Fruit fly (Drosophila melanogaster) whole organism, embryonic: ENCODE measurements around the gene tai.

Experiments
- Adf1 ChIP-seq: fragments of 200-800 bp; sonication (Bioruptor generic); IDR thresholded peaks from 2 replicates; pipeline ENCODE4 v1.3.6; 2022; ENCODE audit warnings: missing biosample characterization, missing genetic modification characterization
- Atf6 ChIP-seq: fragments of 200-800 bp; sonication (Bioruptor generic); IDR thresholded peaks from 2 replicates; pipeline ENCODE4 v1.3.6; 2022; ENCODE audit warnings: missing biosample characterization, missing genetic modification characterization
- C15 ChIP-seq: fragments of 200-800 bp; sonication (Bioruptor generic); IDR thresholded peaks from 3 replicates; pipeline ENCODE4 v1.3.6; 2022; ENCODE audit warnings: missing biosample characterization, missing genetic modification characterization
- CG10147 ChIP-seq: fragments of 200-800 bp; sonication (Bioruptor generic); optimal IDR thresholded peaks from 2 replicates; lab custom pipeline; 2019; ENCODE audit warnings: missing biosample characterization, mild to moderate bottlenecking, missing genetic modification characterization, moderate library complexity
- CG10321 ChIP-seq: fragments of 200-800 bp; sonication (Bioruptor generic); IDR thresholded peaks from 2 replicates; pipeline ENCODE4 v1.3.6; 2022; ENCODE audit warnings: missing biosample characterization, missing genetic modification characterization
- CG11456 ChIP-seq: fragments of 200-800 bp; sonication (Bioruptor generic); IDR thresholded peaks from 3 replicates; pipeline ENCODE4 v1.3.6; 2022; ENCODE audit warnings: missing biosample characterization, missing genetic modification characterization
- CG12155 ChIP-seq: fragments of 200-800 bp; sonication (Bioruptor generic); optimal IDR thresholded peaks from 3 replicates; lab custom pipeline; 2016; ENCODE audit warnings: missing biosample characterization, missing genetic modification characterization
- CG12769 ChIP-seq: fragments of 200-800 bp; sonication (Bioruptor generic); optimal IDR thresholded peaks from 2 replicates; lab custom pipeline; 2019; ENCODE audit warnings: missing biosample characterization, mild to moderate bottlenecking, missing genetic modification characterization, moderate library complexity
- CG13775 ChIP-seq: fragments of 200-800 bp; sonication (Bioruptor generic); optimal IDR thresholded peaks from 3 replicates; lab custom pipeline; 2017; ENCODE audit warnings: missing biosample characterization, mild to moderate bottlenecking, missing genetic modification characterization
- CG14014 ChIP-seq: fragments of 200-800 bp; sonication (Bioruptor generic); IDR thresholded peaks from 2 replicates; pipeline ENCODE4 v1.3.6; 2022; ENCODE audit warnings: missing biosample characterization, missing genetic modification characterization
- CG15011 ChIP-seq: fragments of 200-800 bp; sonication (Bioruptor generic); optimal IDR thresholded peaks from 3 replicates; lab custom pipeline; 2018; ENCODE audit warnings: missing biosample characterization, mild to moderate bottlenecking, missing genetic modification characterization
- CG17385 ChIP-seq: fragments of 200-800 bp; sonication (Bioruptor generic); optimal IDR thresholded peaks from 3 replicates; lab custom pipeline; 2018; ENCODE audit warnings: missing biosample characterization, mild to moderate bottlenecking, missing genetic modification characterization
- CG17568 ChIP-seq: fragments of 200-800 bp; sonication (Bioruptor generic); optimal IDR thresholded peaks from 2 replicates; lab custom pipeline; 2018; ENCODE audit warnings: missing biosample characterization, mild to moderate bottlenecking, missing genetic modification characterization, moderate library complexity
- CG18476 ChIP-seq: fragments of 200-800 bp; sonication (Bioruptor generic); optimal IDR thresholded peaks from 2 replicates; lab custom pipeline; 2016; ENCODE audit warnings: missing biosample characterization, mild to moderate bottlenecking, missing genetic modification characterization
- CG2199 ChIP-seq: fragments of 200-800 bp; sonication (Bioruptor generic); IDR thresholded peaks from 3 replicates; pipeline ENCODE4 v1.3.6; 2022; ENCODE audit warnings: missing biosample characterization, missing genetic modification characterization
- CG2875 ChIP-seq: fragments of 200-800 bp; sonication (Bioruptor generic); optimal IDR thresholded peaks from 2 replicates; lab custom pipeline; 2017; ENCODE audit warnings: missing biosample characterization, mild to moderate bottlenecking, missing genetic modification characterization, missing genetic modification reagents
- CG32767 ChIP-seq: fragments of 200-800 bp; sonication (Bioruptor generic); IDR thresholded peaks from 2 replicates; pipeline ENCODE4 v1.3.6; 2022; ENCODE audit warnings: missing biosample characterization, missing genetic modification characterization
- CG34376 ChIP-seq: fragments of 200-800 bp; sonication (Bioruptor generic); optimal IDR thresholded peaks from 2 replicates; lab custom pipeline; 2018; ENCODE audit warnings: missing biosample characterization, mild to moderate bottlenecking, missing genetic modification characterization
- CG7963 ChIP-seq: fragments of 200-800 bp; sonication (Bioruptor generic); IDR thresholded peaks from 3 replicates; pipeline ENCODE4 v1.3.6; 2022; ENCODE audit warnings: missing biosample characterization, missing genetic modification characterization; ENCODE audit not compliant: partially characterized antibody
- CG8765 ChIP-seq: fragments of 200-800 bp; sonication (Bioruptor generic); IDR thresholded peaks from 2 replicates; pipeline ENCODE4 v1.3.6; 2022; ENCODE audit warnings: missing biosample characterization, missing genetic modification characterization
- CG9876 ChIP-seq: fragments of 200-800 bp; sonication (Bioruptor generic); optimal IDR thresholded peaks from 2 replicates; lab custom pipeline; 2016; ENCODE audit warnings: missing biosample characterization, missing genetic modification characterization
- CHES-1-like ChIP-seq: fragments of 200-800 bp; sonication (Bioruptor generic); optimal IDR thresholded peaks from 2 replicates; lab custom pipeline; 2016; ENCODE audit warnings: missing biosample characterization, missing genetic modification characterization
- Dad ChIP-seq: fragments of 200-800 bp; sonication (Bioruptor generic); optimal IDR thresholded peaks from 3 replicates; lab custom pipeline; 2016; ENCODE audit warnings: missing biosample characterization, missing genetic modification characterization
- Ets65A ChIP-seq: fragments of 200-800 bp; sonication (Bioruptor generic); peaks from one replicate; lab custom pipeline; 2016; ENCODE audit warnings: missing biosample characterization, missing genetic modification characterization
- HLH54F ChIP-seq: fragments of 200-800 bp; sonication (Bioruptor generic); optimal IDR thresholded peaks from 3 replicates; lab custom pipeline; 2016; ENCODE audit warnings: missing biosample characterization, missing genetic modification characterization
- Hand ChIP-seq: fragments of 200-800 bp; sonication (Bioruptor generic); optimal IDR thresholded peaks from 2 replicates; lab custom pipeline; 2017; ENCODE audit warnings: mild to moderate bottlenecking, missing biosample characterization, missing genetic modification reagents, missing genetic modification characterization
- HmgZ ChIP-seq: fragments of 200-800 bp; sonication (Bioruptor generic); optimal IDR thresholded peaks from 2 replicates; lab custom pipeline; 2018; ENCODE audit warnings: missing biosample characterization, mild to moderate bottlenecking, missing genetic modification characterization
- Lim3 ChIP-seq: fragments of 200-800 bp; sonication (Bioruptor generic); IDR thresholded peaks from 2 replicates; pipeline ENCODE4 v1.3.6; 2022; ENCODE audit warnings: missing biosample characterization, missing genetic modification characterization
- Mad ChIP-seq: fragments of 200-800 bp; sonication (Bioruptor generic); optimal IDR thresholded peaks from 2 replicates; lab custom pipeline; 2016; ENCODE audit warnings: missing biosample characterization, missing genetic modification characterization
- Oli ChIP-seq: fragments of 200-800 bp; sonication (Bioruptor generic); optimal IDR thresholded peaks from 2 replicates; lab custom pipeline; 2018; ENCODE audit warnings: missing biosample characterization, mild to moderate bottlenecking, missing genetic modification characterization, moderate library complexity
- PHDP ChIP-seq: fragments of 200-800 bp; sonication (Bioruptor generic); optimal IDR thresholded peaks from 3 replicates; lab custom pipeline; 2018; ENCODE audit warnings: missing biosample characterization, mild to moderate bottlenecking, missing genetic modification characterization, moderate library complexity
- Rfx ChIP-seq: fragments of 200-800 bp; sonication (Bioruptor generic); IDR thresholded peaks from 2 replicates; pipeline ENCODE4 v1.3.6; 2022; ENCODE audit warnings: missing biosample characterization, missing genetic modification characterization
- TFAM ChIP-seq: fragments of 200-800 bp; sonication (Bioruptor generic); optimal IDR thresholded peaks from 2 replicates; lab custom pipeline; 2017; ENCODE audit warnings: missing biosample characterization, missing genetic modification characterization, inconsistent platforms
- Trl ChIP-seq, 3 experiments: fragments of >200 bp in 2 of 3; fragments of 200-800 bp in 1 of 3; sonication (Bioruptor generic) in 1 of 3; optimal IDR thresholded peaks; 2 replicates in 1 of 3; 3 replicates in 2 of 3; lab custom pipeline; 2016 to 2017; ENCODE audit warnings: missing biosample characterization in 1 of 3, missing genetic modification characterization in 1 of 3
- cg ChIP-seq: fragments of 200-800 bp; sonication (Bioruptor generic); optimal IDR thresholded peaks from 3 replicates; lab custom pipeline; 2019; ENCODE audit warnings: missing biosample characterization, mild to moderate bottlenecking, missing genetic modification characterization, moderate library complexity
- chinmo ChIP-seq: fragments of 200-800 bp; sonication (Bioruptor generic); IDR thresholded peaks from 4 replicates; pipeline ENCODE4 v1.3.6; 2022; ENCODE audit warnings: missing biosample characterization, missing genetic modification characterization; ENCODE audit not compliant: partially characterized antibody
- ci ChIP-seq: fragments of 200-800 bp; sonication (Bioruptor generic); IDR thresholded peaks from 3 replicates; pipeline ENCODE4 v1.3.6; 2022; ENCODE audit warnings: missing biosample characterization, missing genetic modification characterization
- dati ChIP-seq: fragments of 200-800 bp; sonication (Bioruptor generic); IDR thresholded peaks from 2 replicates; pipeline ENCODE4 v1.3.6; 2022; ENCODE audit warnings: missing biosample characterization, missing genetic modification characterization
- dmrt99B ChIP-seq: fragments of 200-800 bp; sonication (Bioruptor generic); optimal IDR thresholded peaks from 2 replicates; lab custom pipeline; 2018; ENCODE audit warnings: missing biosample characterization, mild to moderate bottlenecking, missing genetic modification characterization, moderate library complexity
- esg ChIP-seq: fragments of 200-800 bp; sonication (Bioruptor generic); conservative IDR thresholded peaks from 2 replicates; pipeline ENCODE4 v1.3.6; 2022; ENCODE audit warnings: missing biosample characterization, missing genetic modification characterization
- eyg ChIP-seq: fragments of 200-800 bp; sonication (Bioruptor generic); optimal IDR thresholded peaks from 3 replicates; lab custom pipeline; 2016; ENCODE audit warnings: missing biosample characterization, missing genetic modification characterization
- fd3F ChIP-seq: fragments of 200-800 bp; sonication (Bioruptor generic); optimal IDR thresholded peaks from 2 replicates; lab custom pipeline; 2018; ENCODE audit warnings: missing biosample characterization, mild to moderate bottlenecking, missing genetic modification characterization, moderate library complexity
- fu2 ChIP-seq: fragments of 200-800 bp; sonication (Bioruptor generic); optimal IDR thresholded peaks from 2 replicates; lab custom pipeline; 2016; ENCODE audit warnings: missing biosample characterization, missing genetic modification characterization
- gro ChIP-seq: fragments of 200-800 bp; sonication (Bioruptor generic); optimal IDR thresholded peaks from 2 replicates; lab custom pipeline; 2016; ENCODE audit warnings: missing biosample characterization, missing genetic modification characterization
- lbe ChIP-seq: fragments of 200-800 bp; sonication (Bioruptor generic); optimal IDR thresholded peaks from 2 replicates; lab custom pipeline; 2016; ENCODE audit warnings: missing biosample characterization, mild to moderate bottlenecking, missing genetic modification characterization
- odd ChIP-seq: fragments of 200-800 bp; sonication (Bioruptor generic); optimal IDR thresholded peaks from 2 replicates; lab custom pipeline; 2017; ENCODE audit warnings: missing biosample characterization, mild to moderate bottlenecking, missing genetic modification characterization
- scrt ChIP-seq: fragments of 200-800 bp; sonication (Bioruptor generic); optimal IDR thresholded peaks from 2 replicates; lab custom pipeline; 2018; ENCODE audit warnings: missing biosample characterization, mild to moderate bottlenecking, missing genetic modification characterization, moderate library complexity
- stc ChIP-seq: fragments of 200-800 bp; sonication (Bioruptor generic); IDR thresholded peaks from 2 replicates; pipeline ENCODE4 v1.3.6; 2022; ENCODE audit warnings: missing biosample characterization, missing genetic modification characterization
- vvl ChIP-seq: fragments of 200-800 bp; sonication (Bioruptor generic); IDR thresholded peaks from 2 replicates; pipeline ENCODE4 v1.3.6; 2022; ENCODE audit warnings: missing biosample characterization, missing genetic modification characterization

The tai gene

DNA sequence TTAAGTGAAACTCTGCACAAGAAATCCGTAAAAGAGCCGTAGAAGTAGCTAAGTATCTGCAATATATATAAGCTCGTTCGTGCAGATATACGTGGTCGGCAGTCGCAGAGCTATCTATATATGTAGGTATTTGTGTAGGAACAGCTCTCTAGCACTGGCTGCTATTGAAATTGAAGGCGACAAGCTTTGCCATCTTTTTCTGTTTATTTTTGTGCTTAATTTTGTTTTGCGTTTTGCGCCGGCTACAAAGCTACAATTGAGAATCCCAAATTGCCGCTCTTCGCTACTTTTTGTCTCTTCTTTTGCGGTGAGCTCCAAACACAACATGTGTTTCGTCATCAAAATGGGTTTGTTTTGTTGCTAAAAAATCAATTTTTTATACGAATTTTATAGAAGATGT is 8.6 kb downstream of the tai start (continued):
- TF ChIP-seq CG2199 (GFP tag; lab: Robert Waterston, UW): no peak
- peak; percentile 28 for TF ChIP-seq HmgZ (tag; lab: Kevin White, UChicago)
- peak; percentile 54 for TF ChIP-seq PHDP
- no peak for TF ChIP-seq dmrt99B (tag; lab: Kevin White, UChicago)
- no peak for TF ChIP-seq CG7963 (GFP tag; lab: Robert Waterston, UW)
- TF ChIP-seq CG9876: no peak
- TF ChIP-seq CG17385 (GFP tag; lab: Kevin White, UChicago): peak; percentile 54
- no peak for TF ChIP-seq HLH54F
- peak; percentile 86; the same call in 2 of the 3 replicates for TF ChIP-seq ci (GFP tag; lab: Robert Waterston, UW)
- TF ChIP-seq fu2 (GFP tag; lab: Kevin White, UChicago): no peak
- TF ChIP-seq Mad (GFP tag; lab: Kevin White, UChicago): no peak
- no peak for TF ChIP-seq Oli (tag; lab: Kevin White, UChicago)
- no peak for TF ChIP-seq dati (GFP tag; lab: Robert Waterston, UW)
- TF ChIP-seq Ets65A (GFP tag; lab: Kevin White, UChicago): no peak
- TF ChIP-seq scrt (GFP tag; lab: Kevin White, UChicago): peak; percentile 19
- peak; percentile 32 for TF ChIP-seq cg (GFP tag; lab: Kevin White, UChicago)
- TF ChIP-seq Hand (GFP tag; lab: Kevin White, UChicago): peak; percentile 26
- no peak for TF ChIP-seq Dad (GFP tag; lab: Kevin White, UChicago)
- TF ChIP-seq CG12155 (GFP tag; lab: Kevin White, UChicago): no peak
- no peak for TF ChIP-seq Lim3 (GFP tag; lab: Robert Waterston, UW)
- TF ChIP-seq C15 (GFP tag; lab: Robert Waterston, UW): peak; percentile 73; the same call in 1 of the 3 replicates
- TF ChIP-seq CG32767 (GFP tag; lab: Robert Waterston, UW): peak; percentile 38; the same call in 1 of the 2 replicates
- peak; percentile 88 for TF ChIP-seq lbe (GFP tag; lab: Kevin White, UChicago)
- TF ChIP-seq CG15011 (GFP tag; lab: Kevin White, UChicago): no peak
- no peak for TF ChIP-seq eyg (GFP tag; lab: Kevin White, UChicago)
- TF ChIP-seq CG18476 (GFP tag; lab: Kevin White, UChicago): no peak
- TF ChIP-seq CG2875 (GFP tag; lab: Kevin White, UChicago): no peak
- peak; percentile 73 for TF ChIP-seq CG10147 (GFP tag; lab: Kevin White, UChicago)
- TF ChIP-seq CG14014 (GFP tag; lab: Robert Waterston, UW): peak; percentile 72; the same call in 1 of the 2 replicates
- peak; percentile 84; the same call in 3 of the 4 replicates for TF ChIP-seq chinmo
- TF ChIP-seq fd3F: no peak
- peak; percentile 67; the same call in 1 of the 2 replicates for TF ChIP-seq Adf1 (GFP tag; lab: Robert Waterston, UW)
- TF ChIP-seq Trl (optimal IDR thresholded peaks at IDR 0.05; lab: Kevin White, UChicago): peak; percentile 58 to 66
- TF ChIP-seq Trl (GFP tag; optimal IDR thresholded peaks at IDR 0.05; lab: Kevin White, UChicago): no peak
- peak; percentile 94; the same call in 1 of the 2 replicates for TF ChIP-seq CG8765 (GFP tag; lab: Robert Waterston, UW)
- TF ChIP-seq CHES-1-like (GFP tag; lab: Kevin White, UChicago): no peak
- TF ChIP-seq Rfx (GFP tag; lab: Robert Waterston, UW): peak; percentile 70; the same call in 1 of the 2 replicates
- TF ChIP-seq CG34376 (GFP tag; lab: Kevin White, UChicago): peak; percentile 57
- TF ChIP-seq gro: peak; percentile 70
- no peak for TF ChIP-seq CG11456 (GFP tag; lab: Robert Waterston, UW)
- peak; percentile 56 for TF ChIP-seq CG17568 (GFP tag; lab: Kevin White, UChicago)
- TF ChIP-seq stc (GFP tag; lab: Robert Waterston, UW): peak; percentile 44; the same call in 1 of the 2 replicates
- TF ChIP-seq CG13775 (GFP tag; lab: Kevin White, UChicago): no peak
- TF ChIP-seq esg (GFP tag; lab: Robert Waterston, UW): no peak
- TF ChIP-seq odd: peak; percentile 25
- TF ChIP-seq Atf6 (GFP tag; lab: Robert Waterston, UW): peak; percentile 77
- peak; percentile 38; the same call in 1 of the 2 replicates for TF ChIP-seq vvl (GFP tag; lab: Robert Waterston, UW)
- TF ChIP-seq TFAM (GFP tag; lab: Kevin White, UChicago): no peak
- peak; percentile 12 for TF ChIP-seq CG12769
- 0 out of 2 replicates have a peak, but pooled peaks have one; percentile 23 for TF ChIP-seq CG10321 (GFP tag; lab: Robert Waterston, UW)
